Fruit fly (Drosophila melanogaster) whole organism, adult: Measurements from ENCODE around the gene CG4459.

Source experiments
- CG11617 ChIP-seq: fragments of 200-800 bp; sonication (Bioruptor generic); optimal IDR thresholded peaks from 2 replicates; lab custom pipeline; 2017; ENCODE audit warnings: mild to moderate bottlenecking, missing biosample characterization, missing genetic modification reagents, missing genetic modification characterization
- CG12768 ChIP-seq: fragments of 200-800 bp; sonication (Bioruptor generic); optimal IDR thresholded peaks from 2 replicates; lab custom pipeline; 2017; ENCODE audit warnings: missing biosample characterization, missing genetic modification characterization, mild to moderate bottlenecking, moderate library complexity, missing genetic modification reagents
- CG14711 ChIP-seq: fragments of 200-800 bp; sonication (Bioruptor generic); optimal IDR thresholded peaks from 2 replicates; lab custom pipeline; 2018; ENCODE audit warnings: missing biosample characterization, mild to moderate bottlenecking, missing genetic modification characterization, moderate library complexity
- CG1620 ChIP-seq: fragments of 200-800 bp; sonication (Bioruptor generic); optimal IDR thresholded peaks from 2 replicates; lab custom pipeline; 2016; ENCODE audit warnings: missing biosample characterization, missing genetic modification characterization
- CG33017 ChIP-seq: fragments of 200-800 bp; sonication (Bioruptor generic); optimal IDR thresholded peaks from 2 replicates; lab custom pipeline; 2018; ENCODE audit warnings: missing biosample characterization, mild to moderate bottlenecking, missing genetic modification characterization, moderate library complexity
- CG5204 ChIP-seq: fragments of 200-800 bp; sonication (Bioruptor generic); optimal IDR thresholded peaks from 2 replicates; lab custom pipeline; 2016; ENCODE audit warnings: missing biosample characterization, missing genetic modification characterization
- CG7045 ChIP-seq: fragments of 200-800 bp; sonication (Bioruptor generic); optimal IDR thresholded peaks from 2 replicates; lab custom pipeline; 2017; ENCODE audit warnings: missing biosample characterization, mild to moderate bottlenecking, missing genetic modification characterization
- CG7101 ChIP-seq: fragments of 200-800 bp; sonication (Bioruptor generic); optimal IDR thresholded peaks from 2 replicates; lab custom pipeline; 2018; ENCODE audit warnings: missing biosample characterization, mild to moderate bottlenecking, missing genetic modification characterization, moderate library complexity
- Clk ChIP-seq: fragments of 200-800 bp; sonication (Bioruptor generic); optimal IDR thresholded peaks from 2 replicates; lab custom pipeline; 2017; ENCODE audit warnings: missing biosample characterization, missing genetic modification characterization
- Crg-1 ChIP-seq: fragments of 200-800 bp; sonication (Bioruptor generic); optimal IDR thresholded peaks from 2 replicates; lab custom pipeline; 2016; ENCODE audit warnings: missing biosample characterization, missing genetic modification characterization
- Hr96 ChIP-seq: fragments of 200-800 bp; sonication (Bioruptor generic); optimal IDR thresholded peaks from 2 replicates; lab custom pipeline; 2016; ENCODE audit warnings: missing biosample characterization, missing genetic modification characterization
- Mnt ChIP-seq: fragments of 200-800 bp; sonication (Bioruptor generic); optimal IDR thresholded peaks from 2 replicates; lab custom pipeline; 2016; ENCODE audit warnings: missing biosample characterization, mild to moderate bottlenecking, missing genetic modification characterization
- bab1 ChIP-seq: fragments of 200-800 bp; sonication (Bioruptor generic); optimal IDR thresholded peaks from 3 replicates; lab custom pipeline; 2019; ENCODE audit warnings: missing biosample characterization, mild to moderate bottlenecking, missing genetic modification characterization, moderate library complexity
- cic ChIP-seq: fragments of 200-800 bp; sonication (Bioruptor generic); optimal IDR thresholded peaks from 2 replicates; lab custom pipeline; 2017; ENCODE audit warnings: missing biosample characterization, mild to moderate bottlenecking, missing genetic modification characterization, moderate library complexity
- cnc ChIP-seq, 2 experiments: fragments of >200 bp; optimal IDR thresholded peaks; 2 replicates each; lab custom pipeline; 2017
- kay ChIP-seq: fragments of 200-800 bp; sonication (Bioruptor generic); peaks from one replicate; lab custom pipeline; 2016; ENCODE audit warnings: missing biosample characterization, missing genetic modification characterization, borderline replicate concordance
- ovo ChIP-seq: fragments of 200-800 bp; sonication (Bioruptor generic); optimal IDR thresholded peaks from 2 replicates; lab custom pipeline; 2016; ENCODE audit warnings: missing biosample characterization, missing genetic modification characterization
- pad ChIP-seq: fragments of 200-800 bp; sonication (Bioruptor generic); optimal IDR thresholded peaks from 3 replicates; lab custom pipeline; 2017; ENCODE audit warnings: missing biosample characterization, missing genetic modification characterization, mild to moderate bottlenecking, moderate library complexity, missing genetic modification reagents
- tj ChIP-seq: fragments of 200-800 bp; sonication (Bioruptor generic); optimal IDR thresholded peaks from 3 replicates; lab custom pipeline; 2017; ENCODE audit warnings: missing biosample characterization, mild to moderate bottlenecking, missing genetic modification characterization, moderate library complexity
- toe ChIP-seq: fragments of 200-800 bp; sonication (Bioruptor generic); optimal IDR thresholded peaks from 2 replicates; lab custom pipeline; 2016; ENCODE audit warnings: missing biosample characterization, missing genetic modification characterization

Gene CG4459

dm6 chr3R:19905932-19906439 is 22.5 kb downstream of the CG4459 start:
- TF ChIP-seq CG1620 (peak; percentile 67), cnc (optimal IDR thresholded peaks at IDR 0.05; lab: Kevin White, UChicago) (no peak), CG33017 (tag; lab: Kevin White, UChicago) (peak; percentile 91), kay (GFP tag; lab: Kevin White, UChicago) (no peak), Hr96 (peak; percentile 73), CG7045 (GFP tag; lab: Kevin White, UChicago) (peak; percentile 70), CG14711 (tag; lab: Kevin White, UChicago) (peak; percentile 75), toe (GFP tag; lab: Kevin White, UChicago) (peak; percentile 24), pad (GFP tag; lab: Kevin White, UChicago) (peak; percentile 53), cic (peak; percentile 73), Clk (peak; percentile 66), Mnt (GFP tag; lab: Kevin White, UChicago) (peak; percentile 78), bab1 (GFP tag; lab: Kevin White, UChicago) (peak; percentile 38), Crg-1 (GFP tag; lab: Kevin White, UChicago) (peak; percentile 59), ovo (GFP tag; lab: Kevin White, UChicago) (peak; percentile 51), CG12768 (peak; percentile 87), CG5204 (peak; percentile 85), CG11617 (GFP tag; lab: Kevin White, UChicago) (peak; percentile 85), CG7101 (tag; lab: Kevin White, UChicago) (peak; percentile 88), tj (peak; percentile 62)

dm6 chr3R:19904865-19905373 is 23.5 kb downstream of the CG4459 start, which contains the start of the genes Surf6 and RhoGAP92B:
TSS of gene Surf6 (minus strand) at chr3R:19904868.
TSS of gene RhoGAP92B (plus strand) at chr3R:19905164.
- TF ChIP-seq tj (peak; percentile 72), cic (peak; percentile 80), CG1620 (peak; percentile 51), Clk (peak; percentile 36), Hr96 (no peak), bab1 (GFP tag; lab: Kevin White, UChicago) (peak; percentile 92), CG12768 (peak; percentile 77), Crg-1 (GFP tag; lab: Kevin White, UChicago) (peak; percentile 46), kay (GFP tag; lab: Kevin White, UChicago) (peak; percentile 94), CG33017 (tag; lab: Kevin White, UChicago) (peak; percentile 38), CG5204 (no peak), Mnt (GFP tag; lab: Kevin White, UChicago) (peak; percentile 98), ovo (GFP tag; lab: Kevin White, UChicago) (peak; percentile 43), CG11617 (GFP tag; lab: Kevin White, UChicago) (peak; percentile 78), CG7045 (GFP tag; lab: Kevin White, UChicago) (peak; percentile 61), cnc (optimal IDR thresholded peaks at IDR 0.05; lab: Kevin White, UChicago) (no peak), CG7101 (tag; lab: Kevin White, UChicago) (peak; percentile 63), pad (GFP tag; lab: Kevin White, UChicago) (peak; percentile 58), CG14711 (tag; lab: Kevin White, UChicago) (peak; percentile 74), toe (GFP tag; lab: Kevin White, UChicago) (no peak)

- no peak for TF ChIP-seq CG12768
- peak; percentile 29 for TF ChIP-seq pad (GFP tag; lab: Kevin White, UChicago)
- no peak for TF ChIP-seq ovo (GFP tag; lab: Kevin White, UChicago)
- TF ChIP-seq cic = peak; percentile 37
- no peak for TF ChIP-seq Crg-1 (GFP tag; lab: Kevin White, UChicago)
- peak; percentile 12 for TF ChIP-seq CG11617 (GFP tag; lab: Kevin White, UChicago)
- TF ChIP-seq cnc (optimal IDR thresholded peaks at IDR 0.05; lab: Kevin White, UChicago) = no peak
- TF ChIP-seq tj = peak; percentile 64
- TF ChIP-seq Mnt (GFP tag; lab: Kevin White, UChicago) = peak; percentile 82
- no peak for TF ChIP-seq CG1620
- TF ChIP-seq bab1 (GFP tag; lab: Kevin White, UChicago) = peak; percentile 68
- no peak for TF ChIP-seq Clk
These were observed 25.3 kb downstream of the CG4459 start, which contains the start of gene ClpX for dm6 chr3R:19902926-19903739. TSS of gene ClpX (minus strand) at chr3R:19903689.

- TF ChIP-seq Clk = no peak
- TF ChIP-seq CG11617 (GFP tag; lab: Kevin White, UChicago) = no peak
- no peak for TF ChIP-seq CG7101 (tag; lab: Kevin White, UChicago)
- TF ChIP-seq Crg-1 (GFP tag; lab: Kevin White, UChicago) = no peak
- TF ChIP-seq CG1620 = no peak
- no peak for TF ChIP-seq bab1 (GFP tag; lab: Kevin White, UChicago)
- no peak for TF ChIP-seq toe (GFP tag; lab: Kevin White, UChicago)
- no peak for TF ChIP-seq pad (GFP tag; lab: Kevin White, UChicago)
- no peak for TF ChIP-seq tj
- TF ChIP-seq CG14711 (tag; lab: Kevin White, UChicago) = no peak
- no peak for TF ChIP-seq cic
- no peak for TF ChIP-seq Hr96
- TF ChIP-seq ovo (GFP tag; lab: Kevin White, UChicago) = no peak
- no peak for TF ChIP-seq Mnt (GFP tag; lab: Kevin White, UChicago)
- no peak for TF ChIP-seq kay (GFP tag; lab: Kevin White, UChicago)
- no peak for TF ChIP-seq CG33017 (tag; lab: Kevin White, UChicago)
- TF ChIP-seq CG7045 (GFP tag; lab: Kevin White, UChicago) = no peak
- TF ChIP-seq CG12768 = no peak
- no peak for TF ChIP-seq CG5204
These were observed 26.1 kb downstream of the CG4459 start for dm6 chr3R:19902328-19902727.

- TF ChIP-seq bab1 (GFP tag; lab: Kevin White, UChicago) (no peak), CG1620 (no peak), Mnt (GFP tag; lab: Kevin White, UChicago) (no peak), pad (GFP tag; lab: Kevin White, UChicago) (no peak), tj (no peak), CG12768 (no peak), CG7045 (GFP tag; lab: Kevin White, UChicago) (no peak), ovo (GFP tag; lab: Kevin White, UChicago) (no peak), CG14711 (tag; lab: Kevin White, UChicago) (no peak), cic (no peak), CG7101 (tag; lab: Kevin White, UChicago) (no peak), Clk (no peak), cnc (optimal IDR thresholded peaks at IDR 0.05; lab: Kevin White, UChicago) (no peak)
These were observed 26.7 kb downstream of the CG4459 start for dm6 chr3R:19901742-19902141.
